Fruit fly (Drosophila melanogaster): ENCODE results near the gene CG5653.

Gene CG5653

dm6 chr3L:8954648-8955033, 11.5 kb downstream of the CG5653 start, which contains the start of gene GNBP3 (continued):
- TF ChIP-seq HLH106 (tag; optimal IDR thresholded peaks at IDR 0.05), result peak; percentile 93
- peak; percentile 72 for TF ChIP-seq CG32264 (GFP tag; optimal IDR thresholded peaks at IDR 0.05)
- TF ChIP-seq tai (GFP tag; optimal IDR thresholded peaks at IDR 0.05), result no peak
- no peak for TF ChIP-seq lola (GFP tag; optimal IDR thresholded peaks at IDR 0.05)
- peak; percentile 3 for TF ChIP-seq GATAd (GFP tag; optimal IDR thresholded peaks at IDR 0.05)

dm6 chr3L:8953962-8954647, 12.1 kb downstream of the CG5653 start, which contains the start of the genes CG43783 and orb2:
Gene CG43783 (minus strand): TSS chr3L:8954272.
Gene orb2 (minus strand): TSS chr3L:8954463.
- TF ChIP-seq woc (GFP tag; optimal IDR thresholded peaks at IDR 0.05) (no peak), usp (GFP tag; optimal IDR thresholded peaks at IDR 0.05) (no peak), lola (GFP tag; optimal IDR thresholded peaks at IDR 0.05) (no peak), OdsH (GFP tag; optimal IDR thresholded peaks at IDR 0.05) (no peak), Vsx2 (GFP tag; optimal IDR thresholded peaks at IDR 0.05; ENCODE audit: partially characterized antibody) (peak; percentile 64), Hr83 (GFP tag; optimal IDR thresholded peaks at IDR 0.05; ENCODE audit: poor library complexity, severe bottlenecking) (peak; percentile 6), Abd-B (GFP tag; optimal IDR thresholded peaks at IDR 0.05) (no peak), dsf (GFP tag; optimal IDR thresholded peaks at IDR 0.05; ENCODE audit: borderline replicate concordance) (no peak), Myc (optimal IDR thresholded peaks at IDR 0.05) (no peak), HLH106 (tag; optimal IDR thresholded peaks at IDR 0.05) (no peak), Sp1 (GFP tag; optimal IDR thresholded peaks at IDR 0.05) (no peak), Hnf4 (GFP tag; optimal IDR thresholded peaks at IDR 0.05) (no peak), sv (GFP tag; optimal IDR thresholded peaks at IDR 0.05) (no peak), sage (GFP tag; optimal IDR thresholded peaks at IDR 0.05) (no peak), Mio (GFP tag; optimal IDR thresholded peaks at IDR 0.05) (no peak), dmrt93B (GFP tag; optimal IDR thresholded peaks at IDR 0.05) (no peak), pan (optimal IDR thresholded peaks at IDR 0.05) (no peak), tai (GFP tag; optimal IDR thresholded peaks at IDR 0.05) (no peak), psq (GFP tag; optimal IDR thresholded peaks at IDR 0.05) (peak; percentile 31), h (GFP tag; optimal IDR thresholded peaks at IDR 0.05) (no peak), CG32264 (GFP tag; optimal IDR thresholded peaks at IDR 0.05) (peak; percentile 10), Dfd (GFP tag; optimal IDR thresholded peaks at IDR 0.05) (no peak), GATAd (GFP tag; optimal IDR thresholded peaks at IDR 0.05) (no peak), N (GFP tag; optimal IDR thresholded peaks at IDR 0.05) (no peak), Rel (GFP tag; optimal IDR thresholded peaks at IDR 0.05) (no peak), Rel (tag; optimal IDR thresholded peaks at IDR 0.05) (no peak), CrebA (GFP tag; optimal IDR thresholded peaks at IDR 0.05; ENCODE audit: borderline replicate concordance) (no peak), rgr (GFP tag; optimal IDR thresholded peaks at IDR 0.05) (no peak), Jra (GFP tag; optimal IDR thresholded peaks at IDR 0.05) (no peak), Hr78 (GFP tag; optimal IDR thresholded peaks at IDR 0.05) (no peak), Dif (GFP tag; optimal IDR thresholded peaks at IDR 0.05; ENCODE audit: partially characterized antibody) (no peak), fru (GFP tag; optimal IDR thresholded peaks at IDR 0.05) (peak; percentile 89), brk (GFP tag; optimal IDR thresholded peaks at IDR 0.05) (no peak), ey (GFP tag; optimal IDR thresholded peaks at IDR 0.05) (no peak), jim (GFP tag; optimal IDR thresholded peaks at IDR 0.05) (no peak), br (GFP tag; optimal IDR thresholded peaks at IDR 0.05) (no peak), dl (GFP tag; optimal IDR thresholded peaks at IDR 0.05; ENCODE audit: insufficient read depth in 1 of 2, partially characterized antibody in 2 of 2) (no peak)

- TF ChIP-seq woc (GFP tag; optimal IDR thresholded peaks at IDR 0.05), result peak; percentile 65
- peak; percentile 56 for TF ChIP-seq h (GFP tag; optimal IDR thresholded peaks at IDR 0.05)
- TF ChIP-seq CrebA (GFP tag; optimal IDR thresholded peaks at IDR 0.05; ENCODE audit: borderline replicate concordance), result no peak
- TF ChIP-seq OdsH (GFP tag; optimal IDR thresholded peaks at IDR 0.05), result peak; percentile 15
- peak; percentile 29 for TF ChIP-seq Hnf4 (GFP tag; optimal IDR thresholded peaks at IDR 0.05)
- TF ChIP-seq Dfd (GFP tag; optimal IDR thresholded peaks at IDR 0.05), result no peak
- TF ChIP-seq Hr78 (GFP tag; optimal IDR thresholded peaks at IDR 0.05), result no peak
- TF ChIP-seq Myc (optimal IDR thresholded peaks at IDR 0.05), result no peak
- TF ChIP-seq ey (GFP tag; optimal IDR thresholded peaks at IDR 0.05), result peak; percentile 36
- TF ChIP-seq dl (GFP tag; optimal IDR thresholded peaks at IDR 0.05; ENCODE audit: insufficient read depth in 1 of 2, partially characterized antibody in 2 of 2), result no peak
- no peak for TF ChIP-seq Hr83 (GFP tag; optimal IDR thresholded peaks at IDR 0.05; ENCODE audit: poor library complexity, severe bottlenecking)
- no peak for TF ChIP-seq usp (GFP tag; optimal IDR thresholded peaks at IDR 0.05)
- TF ChIP-seq Dif (GFP tag; optimal IDR thresholded peaks at IDR 0.05; ENCODE audit: partially characterized antibody), result peak; percentile 4
- TF ChIP-seq psq (GFP tag; optimal IDR thresholded peaks at IDR 0.05), result no peak
- TF ChIP-seq br (GFP tag; optimal IDR thresholded peaks at IDR 0.05), result peak; percentile 58
- peak; percentile 61 for TF ChIP-seq Sp1 (GFP tag; optimal IDR thresholded peaks at IDR 0.05)
- peak in 1 of 2 experiments; percentile 62 for TF ChIP-seq foxo (GFP tag; optimal IDR thresholded peaks at IDR 0.05)
- TF ChIP-seq Rel (GFP tag; optimal IDR thresholded peaks at IDR 0.05), result no peak
- no peak for TF ChIP-seq Rel (tag; optimal IDR thresholded peaks at IDR 0.05)
- TF ChIP-seq tai (GFP tag; optimal IDR thresholded peaks at IDR 0.05), result no peak
- no peak for TF ChIP-seq Abd-B (GFP tag; optimal IDR thresholded peaks at IDR 0.05)
- no peak for TF ChIP-seq brk (GFP tag; optimal IDR thresholded peaks at IDR 0.05)
- peak; percentile 12 for TF ChIP-seq sv (GFP tag; optimal IDR thresholded peaks at IDR 0.05)
- no peak for TF ChIP-seq CG32264 (GFP tag; optimal IDR thresholded peaks at IDR 0.05)
- no peak for TF ChIP-seq lola (GFP tag; optimal IDR thresholded peaks at IDR 0.05)
- no peak for TF ChIP-seq Mio (GFP tag; optimal IDR thresholded peaks at IDR 0.05)
- TF ChIP-seq dsf (GFP tag; optimal IDR thresholded peaks at IDR 0.05; ENCODE audit: borderline replicate concordance), result no peak
- TF ChIP-seq Vsx2 (GFP tag; optimal IDR thresholded peaks at IDR 0.05; ENCODE audit: partially characterized antibody), result peak; percentile 53
- no peak for TF ChIP-seq CG9705 (GFP tag; optimal IDR thresholded peaks at IDR 0.05)
- no peak for TF ChIP-seq Jra (GFP tag; optimal IDR thresholded peaks at IDR 0.05)
- TF ChIP-seq N (GFP tag; optimal IDR thresholded peaks at IDR 0.05), result no peak
- no peak for TF ChIP-seq pan (optimal IDR thresholded peaks at IDR 0.05)
These were observed 12.8 kb downstream of the CG5653 start for dm6 chr3L:8953199-8953956.

All from whole organism, wandering third instar larva.